Worm (Caenorhabditis elegans) whole organism, late embryonic: ENCODE results near the gene ZK1127.5.

ENCODE experiments used
- C08G9.2 ChIP-seq: sonication (generic microtip); optimal IDR thresholded peaks from 2 replicates; lab custom pipeline; 2016; ENCODE audit warnings: mild to moderate bottlenecking, missing genetic modification characterization, moderate library complexity, missing compliant biosample characterization
- C38D4.7 ChIP-seq: fragments of 200-800 bp; sonication (Bioruptor generic); optimal IDR thresholded peaks from 2 replicates; lab custom pipeline; 2018; ENCODE audit warnings: mild to moderate bottlenecking, missing genetic modification characterization, moderate library complexity, missing compliant biosample characterization
- F13H6.1 ChIP-seq: sonication (generic microtip); optimal IDR thresholded peaks from 2 replicates; lab custom pipeline; 2016; ENCODE audit warnings: missing genetic modification characterization, missing compliant biosample characterization
- K09A11.1 ChIP-seq: sonication (generic microtip); optimal IDR thresholded peaks from 2 replicates; lab custom pipeline; 2017; ENCODE audit warnings: antibody characterized with exemption, mild to moderate bottlenecking, missing genetic modification characterization, missing compliant biosample characterization; ENCODE audit not compliant: insufficient read depth
- Y22D7AL.16 ChIP-seq: sonication (generic microtip); optimal IDR thresholded peaks from 2 replicates; lab custom pipeline; 2016; ENCODE audit warnings: missing genetic modification characterization, missing compliant biosample characterization
- ahr-1 ChIP-seq: sonication (generic microtip); optimal IDR thresholded peaks from 2 replicates; lab custom pipeline; 2016; ENCODE audit warnings: missing genetic modification characterization, missing compliant biosample characterization
- ama-1 ChIP-seq: fragments of 150-350 bp; optimal IDR thresholded peaks from 2 replicates; lab custom pipeline; 2014
- ceh-14 ChIP-seq: sonication (generic microtip); optimal IDR thresholded peaks from 2 replicates; lab custom pipeline; 2016; ENCODE audit warnings: missing genotype, missing genetic modification characterization, missing compliant biosample characterization
- ceh-18 ChIP-seq: sonication (generic microtip); optimal IDR thresholded peaks from 2 replicates; lab custom pipeline; 2016; ENCODE audit warnings: missing genetic modification characterization, missing compliant biosample characterization
- ceh-19 ChIP-seq: fragments of 200-800 bp; sonication (Bioruptor generic); optimal IDR thresholded peaks from 2 replicates; lab custom pipeline; 2018; ENCODE audit warnings: mild to moderate bottlenecking, missing genetic modification characterization, missing compliant biosample characterization
- ceh-2 ChIP-seq: sonication (generic microtip); optimal IDR thresholded peaks from 2 replicates; lab custom pipeline; 2016; ENCODE audit warnings: missing genotype, missing genetic modification characterization, missing compliant biosample characterization
- ceh-24 ChIP-seq: sonication (generic microtip); optimal IDR thresholded peaks from 2 replicates; lab custom pipeline; 2016; ENCODE audit warnings: mild to moderate bottlenecking, missing genetic modification characterization, missing compliant biosample characterization
- ceh-30 ChIP-seq: fragments of 150-350 bp; optimal IDR thresholded peaks from 2 replicates; lab custom pipeline; 2014; ENCODE audit warnings: missing biosample characterization, missing genetic modification characterization
- ceh-45 ChIP-seq: fragments of 200-800 bp; sonication (Bioruptor generic); IDR thresholded peaks from 2 replicates; pipeline ENCODE4 v1.3.6; 2022; ENCODE audit warnings: missing genetic modification reagents, missing genetic modification characterization, missing compliant biosample characterization
- ceh-48 ChIP-seq: sonication (generic microtip); optimal IDR thresholded peaks from 2 replicates; lab custom pipeline; 2016; ENCODE audit warnings: missing genetic modification characterization, inconsistent platforms, missing compliant biosample characterization
- ceh-9 ChIP-seq: sonication (generic microtip); optimal IDR thresholded peaks from 2 replicates; lab custom pipeline; 2016; ENCODE audit warnings: mild to moderate bottlenecking, missing genetic modification characterization, inconsistent platforms, missing compliant biosample characterization
- che-1 ChIP-seq: sonication (generic microtip); optimal IDR thresholded peaks from 2 replicates; lab custom pipeline; 2016; ENCODE audit warnings: mild to moderate bottlenecking, missing genetic modification characterization, missing compliant biosample characterization
- dmd-4 ChIP-seq: sonication (generic microtip); optimal IDR thresholded peaks from 2 replicates; lab custom pipeline; 2016; ENCODE audit warnings: borderline replicate concordance, missing genetic modification characterization, missing compliant biosample characterization
- elt-4 ChIP-seq: sonication (generic microtip); optimal IDR thresholded peaks from 2 replicates; lab custom pipeline; 2016; ENCODE audit warnings: missing genetic modification characterization, missing compliant biosample characterization
- eyg-1 ChIP-seq: sonication (generic microtip); optimal IDR thresholded peaks from 2 replicates; lab custom pipeline; 2016; ENCODE audit warnings: missing genotype, missing genetic modification characterization, missing compliant biosample characterization
- fkh-10 ChIP-seq: fragments of 150-350 bp; optimal IDR thresholded peaks from 2 replicates; lab custom pipeline; 2014; ENCODE audit warnings: missing biosample characterization, missing genetic modification reagents, missing genetic modification characterization
- fkh-6 ChIP-seq: sonication (generic microtip); optimal IDR thresholded peaks from 2 replicates; lab custom pipeline; 2016; ENCODE audit warnings: missing genetic modification characterization, missing compliant biosample characterization
- hlh-13 ChIP-seq: fragments of 200-800 bp; sonication (Bioruptor generic); optimal IDR thresholded peaks from 2 replicates; lab custom pipeline; 2018; ENCODE audit warnings: mild to moderate bottlenecking, missing genetic modification characterization, missing compliant biosample characterization
- hlh-15 ChIP-seq: sonication (generic microtip); optimal IDR thresholded peaks from 2 replicates; lab custom pipeline; 2016; ENCODE audit warnings: missing genetic modification characterization, missing compliant biosample characterization
- hlh-30 ChIP-seq: sonication (generic microtip); optimal IDR thresholded peaks from 2 replicates; lab custom pipeline; 2017; ENCODE audit warnings: antibody characterized with exemption, missing genetic modification characterization, missing compliant biosample characterization; ENCODE audit not compliant: insufficient read depth
- hlh-6 ChIP-seq: sonication (generic microtip); optimal IDR thresholded peaks from 2 replicates; lab custom pipeline; 2016; ENCODE audit warnings: missing genotype, missing genetic modification characterization, missing compliant biosample characterization
- hlh-8 ChIP-seq: sonication (generic microtip); optimal IDR thresholded peaks from 2 replicates; lab custom pipeline; 2016; ENCODE audit warnings: missing genotype, missing genetic modification characterization, missing compliant biosample characterization
- nhr-232 ChIP-seq: sonication (generic microtip); optimal IDR thresholded peaks from 2 replicates; lab custom pipeline; 2016; ENCODE audit warnings: missing genetic modification characterization, missing compliant biosample characterization
- npax-4 ChIP-seq: sonication (generic microtip); optimal IDR thresholded peaks from 2 replicates; lab custom pipeline; 2016; ENCODE audit warnings: missing genetic modification characterization, missing compliant biosample characterization
- odd-2 ChIP-seq: sonication (generic microtip); optimal IDR thresholded peaks from 2 replicates; lab custom pipeline; 2017; ENCODE audit warnings: antibody characterized with exemption, mild to moderate bottlenecking, missing genetic modification characterization, missing compliant biosample characterization
- pag-3 ChIP-seq: sonication (generic microtip); optimal IDR thresholded peaks from 2 replicates; lab custom pipeline; 2016; ENCODE audit warnings: missing compliant biosample characterization, missing genetic modification characterization, borderline replicate concordance
- pax-1 ChIP-seq: fragments of 150-350 bp; optimal IDR thresholded peaks from 2 replicates; lab custom pipeline; 2014; ENCODE audit warnings: missing biosample characterization, missing genetic modification characterization
- pha-4 ChIP-seq: fragments of 150-350 bp; optimal IDR thresholded peaks from 2 replicates; lab custom pipeline; 2018; ENCODE audit warnings: missing biosample characterization, missing genetic modification reagents, missing genetic modification characterization
- pqm-1 ChIP-seq: sonication (generic microtip); optimal IDR thresholded peaks from 2 replicates; lab custom pipeline; 2016; ENCODE audit warnings: missing genetic modification characterization, missing compliant biosample characterization
- ref-2 ChIP-seq: sonication (generic microtip); optimal IDR thresholded peaks from 2 replicates; lab custom pipeline; 2016; ENCODE audit warnings: missing genetic modification characterization, missing compliant biosample characterization
- rnt-1 ChIP-seq: sonication (generic microtip); optimal IDR thresholded peaks from 2 replicates; lab custom pipeline; 2016; ENCODE audit warnings: missing genetic modification characterization, missing compliant biosample characterization
- sox-2 ChIP-seq: fragments of 200-800 bp; sonication (Bioruptor generic); IDR thresholded peaks from 2 replicates; pipeline ENCODE4 v1.3.6; 2022; ENCODE audit warnings: missing genetic modification reagents, missing genetic modification characterization, missing compliant biosample characterization
- syd-9 ChIP-seq: sonication (generic microtip); optimal IDR thresholded peaks from 2 replicates; lab custom pipeline; 2016; ENCODE audit warnings: mild to moderate bottlenecking, missing genetic modification characterization, moderate library complexity, missing compliant biosample characterization
- tbx-2 ChIP-seq: sonication (generic microtip); optimal IDR thresholded peaks from 2 replicates; lab custom pipeline; 2016; ENCODE audit warnings: missing genetic modification characterization, missing compliant biosample characterization
- ttx-3 ChIP-seq: sonication (generic microtip); optimal IDR thresholded peaks from 2 replicates; lab custom pipeline; 2016; ENCODE audit warnings: missing genetic modification reagents, missing genetic modification characterization, missing compliant biosample characterization
- unc-3 ChIP-seq, 2 experiments: fragments of 200-800 bp in 1 of 2; sonication (Bioruptor generic) in 1 of 2; sonication (generic microtip) in 1 of 2; conservative IDR thresholded peaks in 1 of 2; optimal IDR thresholded peaks in 1 of 2; 2 replicates each; pipeline versions ENCODE4 v1.3.6 to Lab custom; 2016 to 2022; ENCODE audit warnings: missing compliant biosample characterization in 2 of 2, missing genetic modification characterization in 2 of 2, missing genetic modification reagents in 1 of 2
- unc-55 ChIP-seq: sonication (generic microtip); optimal IDR thresholded peaks from 2 replicates; lab custom pipeline; 2017; ENCODE audit warnings: missing biosample characterization, missing genetic modification reagents, missing genetic modification characterization
- zip-5 ChIP-seq: sonication (generic microtip); optimal IDR thresholded peaks from 2 replicates; lab custom pipeline; 2016; ENCODE audit warnings: missing genetic modification characterization, missing compliant biosample characterization

ZK1127.5 gene

DNA sequence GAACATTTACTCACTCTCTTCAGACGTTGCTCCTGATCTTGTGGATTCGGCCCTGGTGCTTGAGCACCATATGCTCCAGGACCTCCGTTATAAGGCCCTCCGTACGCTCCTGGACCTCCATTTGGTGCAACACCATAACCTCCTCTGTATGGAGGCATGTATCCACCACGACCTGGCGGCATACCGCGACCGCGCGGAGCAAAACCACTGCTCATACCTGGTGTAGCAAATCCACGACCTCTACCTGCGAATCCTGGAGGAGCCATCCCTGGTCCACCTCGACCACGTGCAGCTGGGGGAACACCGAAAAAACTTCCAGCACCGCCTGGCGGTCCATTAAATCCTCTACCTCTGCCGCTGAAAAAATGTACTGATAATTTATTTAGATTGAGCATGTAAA is 1.0 kb upstream of the ZK1127.5 start:
- TF ChIP-seq pha-4 (tag; lab: Kevin White, UChicago) (no peak), hlh-8 (tag; lab: Kevin White, UChicago) (no peak), hlh-13 (GFP tag; lab: Kevin White, UChicago) (no peak), unc-3 (GFP tag; conservative IDR thresholded peaks at IDR 0.05; lab: Robert Waterston, UW) (no peak), unc-3 (tag; optimal IDR thresholded peaks at IDR 0.05; lab: Kevin White, UChicago) (no peak), ceh-30 (no peak), ceh-2 (tag; lab: Kevin White, UChicago) (no peak), fkh-10 (GFP tag; lab: Kevin White, UChicago) (no peak), syd-9 (no peak), hlh-6 (no peak), pqm-1 (tag; lab: Kevin White, UChicago) (no peak), eyg-1 (no peak), ttx-3 (tag; lab: Kevin White, UChicago) (no peak), C08G9.2 (tag; lab: Kevin White, UChicago) (no peak), hlh-15 (tag; lab: Kevin White, UChicago) (no peak), C38D4.7 (GFP tag; lab: Kevin White, UChicago) (no peak), elt-4 (no peak)

- TF ChIP-seq unc-55 (no peak), ceh-45 (GFP tag; lab: Robert Waterston, UW) (no peak), ahr-1 (tag; lab: Kevin White, UChicago) (no peak), pag-3 (tag; lab: Kevin White, UChicago) (no peak), F13H6.1 (tag; lab: Kevin White, UChicago) (no peak), hlh-30 (tag; lab: Kevin White, UChicago) (no peak)
Observed at ce11 chrII:7051778-7052177, 1.3 kb downstream of the ZK1127.5 start, which contains the start of gene ZK1127.12. ZK1127.12 (plus strand) TSS chrII:7052078.

ce11 chrII:7053001-7053400 is 2.5 kb downstream of the ZK1127.5 start, which contains the start of gene ZK1127.13:
ZK1127.13 (plus strand) TSS chrII:7053301.
- TF ChIP-seq hlh-15 (tag; lab: Kevin White, UChicago) (no peak), hlh-30 (tag; lab: Kevin White, UChicago) (no peak), pqm-1 (tag; lab: Kevin White, UChicago) (no peak), ama-1 (lab: Kevin White, UChicago) (no peak), ceh-48 (no peak), ceh-45 (GFP tag; lab: Robert Waterston, UW) (no peak), fkh-6 (no peak), unc-3 (GFP tag; conservative IDR thresholded peaks at IDR 0.05; lab: Robert Waterston, UW) (no peak), unc-3 (tag; optimal IDR thresholded peaks at IDR 0.05; lab: Kevin White, UChicago) (no peak), zip-5 (tag; lab: Kevin White, UChicago) (no peak), C38D4.7 (GFP tag; lab: Kevin White, UChicago) (no peak), ceh-24 (tag; lab: Kevin White, UChicago) (no peak), syd-9 (no peak), ceh-9 (no peak), ttx-3 (tag; lab: Kevin White, UChicago) (no peak), elt-4 (no peak), hlh-6 (no peak), dmd-4 (tag; lab: Kevin White, UChicago) (no peak), K09A11.1 (tag; lab: Kevin White, UChicago) (no peak), odd-2 (tag; lab: Kevin White, UChicago) (no peak), che-1 (tag; lab: Kevin White, UChicago) (no peak)

- TF ChIP-seq tbx-2 (tag; lab: Kevin White, UChicago) = no peak
- TF ChIP-seq elt-4 = no peak
- no peak for TF ChIP-seq Y22D7AL.16
- no peak for TF ChIP-seq ahr-1 (tag; lab: Kevin White, UChicago)
- TF ChIP-seq pax-1 = no peak
- TF ChIP-seq K09A11.1 (tag; lab: Kevin White, UChicago) = no peak
- no peak for TF ChIP-seq hlh-13 (GFP tag; lab: Kevin White, UChicago)
- no peak for TF ChIP-seq rnt-1
- no peak for TF ChIP-seq ceh-14 (tag; lab: Kevin White, UChicago)
- TF ChIP-seq ref-2 (tag; lab: Kevin White, UChicago) = no peak
- no peak for TF ChIP-seq nhr-232 (tag; lab: Kevin White, UChicago)
- no peak for TF ChIP-seq ceh-18 (tag; lab: Kevin White, UChicago)
- no peak for TF ChIP-seq hlh-15 (tag; lab: Kevin White, UChicago)
- no peak for TF ChIP-seq sox-2 (GFP tag; lab: Robert Waterston, UW)
- TF ChIP-seq ceh-19 = no peak
- TF ChIP-seq npax-4 = no peak
- TF ChIP-seq ceh-48 = no peak
Observed at ce11 chrII:7053649-7054048, 3.2 kb downstream of the ZK1127.5 start, which contains the start of gene ZK1127.4. ZK1127.4 (plus strand) TSS chrII:7053949.
